Worm (Caenorhabditis elegans): ENCODE measurements around the gene C37H5.14.

DNA sequence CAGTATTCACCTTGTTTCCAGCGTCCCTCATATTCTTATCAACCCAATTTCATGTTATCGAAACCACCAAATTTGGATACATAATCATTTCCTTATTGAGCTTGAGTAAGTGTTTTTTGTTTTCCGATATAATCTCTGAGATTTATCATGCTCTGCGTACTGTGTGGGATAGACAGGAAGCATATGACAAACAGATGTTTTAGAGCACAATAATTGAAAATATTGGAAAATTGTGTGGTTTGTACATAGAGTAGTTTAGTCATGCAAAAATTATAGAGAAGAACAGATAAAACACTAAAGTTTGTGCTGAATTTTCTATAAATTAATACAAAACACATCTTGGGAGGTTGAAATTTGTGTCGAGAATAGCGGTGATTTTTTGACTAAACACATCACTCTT is 34.5 kb upstream of the C37H5.14 start:
- TF ChIP-seq aly-2 (tag; optimal IDR thresholded peaks at IDR 0.05) (no peak), elt-3 (tag; optimal IDR thresholded peaks at IDR 0.05) (no peak), unc-39 (tag; optimal IDR thresholded peaks at IDR 0.05) (no peak), lin-39 (tag; optimal IDR thresholded peaks at IDR 0.05) (no peak), unc-62 (GFP tag; optimal IDR thresholded peaks at IDR 0.05) (no peak), hmg-11 (tag; optimal IDR thresholded peaks at IDR 0.05) (no peak), elt-1 (tag; optimal IDR thresholded peaks at IDR 0.05) (no peak), fkh-10 (GFP tag; optimal IDR thresholded peaks at IDR 0.05) (no peak), nhr-25 (tag; optimal IDR thresholded peaks at IDR 0.05) (no peak), ceh-82 (tag; optimal IDR thresholded peaks at IDR 0.05) (no peak), nhr-23 (tag; optimal IDR thresholded peaks at IDR 0.05) (no peak)

Data from whole organism, L3 larva.